Fruit fly (Drosophila melanogaster): Measurements from ENCODE around the gene CG5262.

CG5262 gene

dm6 chr3L:20393357-20393756, 36.9 kb downstream of the CG5262 start, which contains the start of gene CG33969:
TSS of gene CG33969 (minus strand) at chr3L:20393553.
- TF ChIP-seq noc (tag; optimal IDR thresholded peaks at IDR 0.05) = no peak

dm6 chr3L:20388983-20389382, 41.3 kb downstream of the CG5262 start:
- peak; percentile 58 for TF ChIP-seq noc (tag; optimal IDR thresholded peaks at IDR 0.05)

- TF ChIP-seq noc (tag; optimal IDR thresholded peaks at IDR 0.05) = no peak
Measured at dm6 chr3L:20387843-20388163, 42.5 kb downstream of the CG5262 start.

- TF ChIP-seq noc (tag; optimal IDR thresholded peaks at IDR 0.05) = peak; percentile 53
Measured at dm6 chr3L:20387038-20387842, 43.0 kb downstream of the CG5262 start.

dm6 chr3L:20385969-20386370, 44.3 kb downstream of the CG5262 start:
- TF ChIP-seq noc (tag; optimal IDR thresholded peaks at IDR 0.05) = peak; percentile 3

- TF ChIP-seq noc (tag; optimal IDR thresholded peaks at IDR 0.05) = peak; percentile 40
Measured at dm6 chr3L:20385408-20385807, 44.9 kb downstream of the CG5262 start.

dm6 chr3L:20385006-20385405, 45.3 kb downstream of the CG5262 start:
- no peak for TF ChIP-seq noc (tag; optimal IDR thresholded peaks at IDR 0.05)

- peak; percentile 81 for TF ChIP-seq noc (tag; optimal IDR thresholded peaks at IDR 0.05)
Measured at dm6 chr3L:20384086-20384810, 46.0 kb downstream of the CG5262 start, which contains the start of the genes CG5498 and fbl. TSS of gene CG5498 (minus strand) at chr3L:20384109. TSS of gene fbl (plus strand) at chr3L:20384429.

- TF ChIP-seq noc (tag; optimal IDR thresholded peaks at IDR 0.05) = no peak
Measured at dm6 chr3L:20379496-20379895, 50.8 kb downstream of the CG5262 start.

All from whole organism, larva.